Worm (Caenorhabditis elegans) whole organism, mixed stage, embryonic: ENCODE data around the gene Y61A9LA.4.

Experiments
- bed-3 ChIP-seq: fragments of 200-800 bp; sonication (Bioruptor generic); optimal IDR thresholded peaks from 3 replicates; lab custom pipeline; 2018; ENCODE audit warnings: mild to moderate bottlenecking, missing genetic modification characterization, moderate library complexity, missing compliant biosample characterization
- blmp-1 ChIP-seq: fragments of 150-350 bp; optimal IDR thresholded peaks from 2 replicates; lab custom pipeline; 2014; ENCODE audit warnings: missing biosample characterization, missing genetic modification characterization
- ceh-39 ChIP-seq: fragments of 150-350 bp; optimal IDR thresholded peaks from 2 replicates; lab custom pipeline; 2014; ENCODE audit warnings: missing biosample characterization, missing genetic modification characterization
- ceh-83 ChIP-seq: fragments of 200-800 bp; sonication (Bioruptor generic); optimal IDR thresholded peaks from 2 replicates; lab custom pipeline; 2018; ENCODE audit warnings: mild to moderate bottlenecking, missing genetic modification characterization, missing compliant biosample characterization
- ces-1 ChIP-seq: fragments of 150-350 bp; optimal IDR thresholded peaks from 2 replicates; lab custom pipeline; 2014; ENCODE audit warnings: missing biosample characterization, missing genetic modification reagents, missing genetic modification characterization
- cnd-1 ChIP-seq: fragments of 200-800 bp; sonication (Bioruptor generic); optimal IDR thresholded peaks from 2 replicates; lab custom pipeline; 2018; ENCODE audit warnings: mild to moderate bottlenecking, missing genetic modification characterization, missing compliant biosample characterization
- drap-1 ChIP-seq: fragments of 200-800 bp; sonication (Bioruptor generic); optimal IDR thresholded peaks from 3 replicates; lab custom pipeline; 2018; ENCODE audit warnings: mild to moderate bottlenecking, missing genetic modification characterization, missing compliant biosample characterization
- elt-1 ChIP-seq: sonication (generic microtip); optimal IDR thresholded peaks from 2 replicates; lab custom pipeline; 2017; ENCODE audit warnings: missing genetic modification characterization, mild to moderate bottlenecking, missing compliant biosample characterization, antibody characterized with exemption, moderate library complexity, borderline replicate concordance; ENCODE audit not compliant: insufficient read depth
- elt-3 ChIP-seq: fragments of 150-350 bp; optimal IDR thresholded peaks from 2 replicates; lab custom pipeline; 2014; ENCODE audit warnings: missing biosample characterization, missing genetic modification characterization
- flh-1 ChIP-seq: fragments of 200-800 bp; sonication (Bioruptor generic); optimal IDR thresholded peaks from 2 replicates; lab custom pipeline; 2018; ENCODE audit warnings: mild to moderate bottlenecking, missing genetic modification characterization, moderate library complexity, missing compliant biosample characterization
- ham-2 ChIP-seq: fragments of 200-800 bp; sonication (Bioruptor generic); optimal IDR thresholded peaks from 2 replicates; lab custom pipeline; 2018; ENCODE audit warnings: mild to moderate bottlenecking, missing genetic modification characterization, missing compliant biosample characterization
- lin-13 ChIP-seq: fragments of 150-350 bp; optimal IDR thresholded peaks from 2 replicates; lab custom pipeline; 2014; ENCODE audit warnings: missing biosample characterization, missing genetic modification characterization
- lsy-2 ChIP-seq: fragments of 150-350 bp; optimal IDR thresholded peaks from 2 replicates; lab custom pipeline; 2014; ENCODE audit warnings: missing biosample characterization, missing genetic modification characterization
- mab-5 ChIP-seq: fragments of 150-350 bp; optimal IDR thresholded peaks from 2 replicates; lab custom pipeline; 2014; ENCODE audit warnings: missing biosample characterization, missing genetic modification characterization
- nhr-12 ChIP-seq: fragments of 150-350 bp; optimal IDR thresholded peaks from 2 replicates; lab custom pipeline; 2014; ENCODE audit warnings: missing biosample characterization, missing genetic modification characterization
- nhr-2 ChIP-seq: fragments of 150-350 bp; optimal IDR thresholded peaks from 2 replicates; lab custom pipeline; 2014; ENCODE audit warnings: missing biosample characterization, missing genetic modification characterization
- nhr-237 ChIP-seq: fragments of 150-350 bp; optimal IDR thresholded peaks from 2 replicates; lab custom pipeline; 2014; ENCODE audit warnings: missing biosample characterization, missing genetic modification characterization
- nhr-28 ChIP-seq: fragments of 150-350 bp; optimal IDR thresholded peaks from 2 replicates; lab custom pipeline; 2014; ENCODE audit warnings: missing biosample characterization, missing genetic modification characterization
- nhr-76 ChIP-seq: sonication (generic microtip); optimal IDR thresholded peaks from 2 replicates; lab custom pipeline; 2017; ENCODE audit warnings: missing biosample characterization, missing genetic modification characterization
- sem-2 ChIP-seq: fragments of 200-800 bp; sonication (Bioruptor generic); optimal IDR thresholded peaks from 2 replicates; lab custom pipeline; 2018; ENCODE audit warnings: mild to moderate bottlenecking, missing genetic modification characterization, missing compliant biosample characterization
- snpc-4 ChIP-seq: fragments of 150-350 bp; optimal IDR thresholded peaks from 2 replicates; lab custom pipeline; 2014; ENCODE audit warnings: missing biosample characterization, missing genetic modification characterization
- sptf-1 ChIP-seq: sonication (generic microtip); optimal IDR thresholded peaks from 2 replicates; lab custom pipeline; 2017; ENCODE audit warnings: mild to moderate bottlenecking, missing genetic modification characterization, moderate library complexity, missing compliant biosample characterization
- tbx-8 ChIP-seq: fragments of 200-800 bp; sonication (Bioruptor generic); optimal IDR thresholded peaks from 2 replicates; lab custom pipeline; 2018; ENCODE audit warnings: mild to moderate bottlenecking, missing genetic modification characterization, moderate library complexity, missing compliant biosample characterization
- unc-120 ChIP-seq: sonication (generic microtip); optimal IDR thresholded peaks from 2 replicates; lab custom pipeline; 2017; ENCODE audit warnings: missing genetic modification characterization, missing compliant biosample characterization; ENCODE audit not compliant: poor library complexity, severe bottlenecking
- unc-39 ChIP-seq: fragments of 150-350 bp; optimal IDR thresholded peaks from 2 replicates; lab custom pipeline; 2014; ENCODE audit warnings: missing biosample characterization, missing genetic modification characterization
- zip-8 ChIP-seq: fragments of 150-350 bp; optimal IDR thresholded peaks from 2 replicates; lab custom pipeline; 2014; ENCODE audit warnings: missing biosample characterization, missing genetic modification characterization
- ztf-11 ChIP-seq: fragments of 150-350 bp; optimal IDR thresholded peaks from 2 replicates; lab custom pipeline; 2014; ENCODE audit warnings: missing biosample characterization, missing genetic modification characterization

The Y61A9LA.4 gene

ce11 chrV:4590791-4591190, 30.2 kb downstream of the Y61A9LA.4 start:
- no peak for TF ChIP-seq ztf-11 (tag; lab: Kevin White, UChicago)
- TF ChIP-seq lsy-2, result no peak
- TF ChIP-seq nhr-12 (tag; lab: Kevin White, UChicago), result no peak
- no peak for TF ChIP-seq mab-5 (tag; lab: Kevin White, UChicago)
- TF ChIP-seq ceh-39 (tag; lab: Kevin White, UChicago), result no peak
- no peak for TF ChIP-seq cnd-1 (tag; lab: Kevin White, UChicago)
- no peak for TF ChIP-seq flh-1 (GFP tag; lab: Kevin White, UChicago)
- no peak for TF ChIP-seq ceh-83 (GFP tag; lab: Kevin White, UChicago)
- no peak for TF ChIP-seq elt-3
- no peak for TF ChIP-seq blmp-1 (tag; lab: Kevin White, UChicago)
- TF ChIP-seq unc-39 (tag; lab: Kevin White, UChicago), result no peak
- TF ChIP-seq ham-2 (GFP tag; lab: Kevin White, UChicago), result no peak
- TF ChIP-seq lin-13, result no peak
- TF ChIP-seq nhr-28 (tag; lab: Kevin White, UChicago), result no peak

DNA sequence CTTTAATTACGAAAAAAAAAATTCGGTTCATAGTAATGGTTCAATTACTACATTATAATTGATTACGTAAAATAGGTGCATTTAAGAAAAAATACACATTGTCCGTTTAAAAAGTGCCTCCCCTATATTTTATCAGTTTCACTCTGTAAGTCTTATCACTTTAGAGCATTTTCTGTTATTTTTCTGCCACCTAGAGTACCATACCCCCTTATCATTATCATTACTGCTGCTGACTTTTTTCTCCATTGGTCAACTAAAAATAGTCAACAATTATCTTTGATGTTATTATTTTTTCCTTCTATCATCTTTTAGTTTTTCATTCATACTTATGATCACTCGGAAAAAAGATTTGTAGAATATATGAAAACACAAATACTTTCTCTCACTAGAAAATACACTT, 37.9 kb downstream of the Y61A9LA.4 start:
- no peak for TF ChIP-seq elt-1 (tag; lab: Kevin White, UChicago)
- no peak for TF ChIP-seq bed-3 (GFP tag; lab: Kevin White, UChicago)
- no peak for TF ChIP-seq nhr-2
- TF ChIP-seq ces-1 (GFP tag; lab: Kevin White, UChicago), result no peak
- no peak for TF ChIP-seq sptf-1
- TF ChIP-seq, all 35 proteins: peak for 0

DNA sequence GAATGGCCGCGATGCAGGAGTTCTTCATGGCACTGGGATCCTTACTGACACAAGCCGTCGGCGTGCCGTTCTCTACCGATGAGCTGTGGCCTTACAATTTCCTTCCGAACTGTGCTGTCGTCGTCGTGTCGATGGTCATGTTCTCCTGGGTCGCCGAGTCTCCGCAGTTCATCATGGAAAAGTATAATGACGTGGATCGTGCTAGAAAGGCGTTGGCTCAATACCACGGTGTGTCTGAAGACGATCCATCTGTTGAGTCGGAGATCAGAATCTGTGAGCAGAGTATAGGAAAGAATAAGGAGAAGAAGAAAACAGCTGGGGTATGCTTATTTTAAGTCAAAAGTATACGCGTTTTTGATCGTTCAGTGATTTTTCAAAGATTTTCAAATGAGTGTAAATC, 38.7 kb downstream of the Y61A9LA.4 start:
- TF ChIP-seq zip-8 (tag; lab: Kevin White, UChicago), result no peak
- no peak for TF ChIP-seq mab-5 (tag; lab: Kevin White, UChicago)
- no peak for TF ChIP-seq nhr-237 (tag; lab: Kevin White, UChicago)
- TF ChIP-seq nhr-12 (tag; lab: Kevin White, UChicago), result no peak
- no peak for TF ChIP-seq unc-120 (tag; lab: Kevin White, UChicago)
- no peak for TF ChIP-seq nhr-2
- TF ChIP-seq snpc-4 (tag; lab: Kevin White, UChicago), result no peak
- TF ChIP-seq tbx-8, result no peak
- no peak for TF ChIP-seq flh-1 (GFP tag; lab: Kevin White, UChicago)
- no peak for TF ChIP-seq ham-2 (GFP tag; lab: Kevin White, UChicago)
- no peak for TF ChIP-seq nhr-76
- TF ChIP-seq drap-1, result no peak
- TF ChIP-seq sem-2 (GFP tag; lab: Kevin White, UChicago), result no peak
- TF ChIP-seq ces-1 (GFP tag; lab: Kevin White, UChicago), result no peak
- no peak for TF ChIP-seq elt-3
- TF ChIP-seq cnd-1 (tag; lab: Kevin White, UChicago), result no peak

DNA sequence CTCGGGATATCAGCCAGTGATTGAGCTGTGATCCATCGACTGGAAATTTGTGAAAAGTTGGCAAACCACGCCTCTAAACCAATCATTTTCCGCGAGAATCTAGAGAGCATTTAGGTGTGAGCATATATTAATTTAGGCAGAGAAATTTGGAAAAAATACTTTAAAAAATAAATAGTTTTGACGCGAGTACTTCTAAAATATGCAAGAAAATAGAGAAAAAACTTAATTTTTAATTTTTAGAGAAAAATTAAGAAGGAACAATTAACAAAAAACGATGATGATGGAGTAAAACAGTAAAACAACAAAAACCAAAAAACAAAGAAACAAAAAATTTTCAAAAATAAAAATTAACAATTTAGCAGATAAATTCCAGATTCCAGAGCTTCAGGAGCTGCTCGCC, 46.3 kb downstream of the Y61A9LA.4 start, which contains the start of gene txt-6:
txt-6 (minus strand) TSS at position 101 of the 400 bp plus-strand sequence.
- TF ChIP-seq lsy-2 (no peak), zip-8 (tag; lab: Kevin White, UChicago) (no peak), ces-1 (GFP tag; lab: Kevin White, UChicago) (no peak)
